Fruit fly (Drosophila melanogaster) whole organism, embryonic: ENCODE measurements around the gene CG46244.
A peak's percentile ranks its signal among the peaks of the same experiment; 100 is the strongest.

Source experiments
- CG11085 ChIP-seq: fragments of 200-800 bp; sonication (Bioruptor generic); IDR thresholded peaks from 2 replicates; pipeline ENCODE4 v1.3.6; 2022; ENCODE audit warnings: missing biosample characterization, missing genetic modification characterization
- CG11696 ChIP-seq: fragments of 200-800 bp; sonication (Bioruptor generic); IDR thresholded peaks from 2 replicates; pipeline ENCODE4 v1.3.6; 2022; ENCODE audit warnings: missing biosample characterization, missing genetic modification characterization
- CG13424 ChIP-seq: fragments of 200-800 bp; sonication (Bioruptor generic); optimal IDR thresholded peaks from 2 replicates; lab custom pipeline; 2019; ENCODE audit warnings: missing biosample characterization, mild to moderate bottlenecking, missing genetic modification characterization, moderate library complexity
- CG14441 ChIP-seq: fragments of 200-800 bp; sonication (Bioruptor generic); IDR thresholded peaks from 2 replicates; pipeline ENCODE4 v1.3.6; 2022; ENCODE audit warnings: missing biosample characterization, missing genetic modification characterization
- CG14710 ChIP-seq: fragments of 200-800 bp; sonication (Bioruptor generic); optimal IDR thresholded peaks from 3 replicates; lab custom pipeline; 2019; ENCODE audit warnings: missing biosample characterization, mild to moderate bottlenecking, missing genetic modification characterization, moderate library complexity
- CG15696 ChIP-seq: fragments of 200-800 bp; sonication (Bioruptor generic); optimal IDR thresholded peaks from 2 replicates; lab custom pipeline; 2019; ENCODE audit warnings: missing biosample characterization, mild to moderate bottlenecking, missing genetic modification characterization, moderate library complexity
- CG1647 ChIP-seq: fragments of 200-800 bp; sonication (Bioruptor generic); optimal IDR thresholded peaks from 3 replicates; lab custom pipeline; 2016; ENCODE audit warnings: missing biosample characterization, missing genetic modification characterization
- CG16863 ChIP-seq: fragments of 200-800 bp; sonication (Bioruptor generic); optimal IDR thresholded peaks from 3 replicates; lab custom pipeline; 2016; ENCODE audit warnings: missing biosample characterization, missing genetic modification characterization
- CG17361 ChIP-seq: fragments of 200-800 bp; sonication (Bioruptor generic); IDR thresholded peaks from 3 replicates; pipeline ENCODE4 v1.3.6; 2022; ENCODE audit warnings: missing biosample characterization, missing genetic modification characterization
- CG3281 ChIP-seq: fragments of 200-800 bp; sonication (Bioruptor generic); optimal IDR thresholded peaks from 3 replicates; lab custom pipeline; 2017; ENCODE audit warnings: missing biosample characterization, mild to moderate bottlenecking, missing genetic modification characterization
- CG6689 ChIP-seq: fragments of 200-800 bp; sonication (Bioruptor generic); IDR thresholded peaks from 2 replicates; pipeline ENCODE4 v1.3.6; 2022; ENCODE audit warnings: missing biosample characterization, missing genetic modification characterization
- CG7839 ChIP-seq: fragments of 200-800 bp; sonication (Bioruptor generic); optimal IDR thresholded peaks from 3 replicates; lab custom pipeline; 2018; ENCODE audit warnings: missing biosample characterization, mild to moderate bottlenecking, missing genetic modification characterization, moderate library complexity
- CG8290 ChIP-seq, 3 experiments: fragments of 200-800 bp; sonication (Bioruptor generic); optimal IDR thresholded peaks; 2 replicates each; lab custom pipeline; 2016 to 2019; ENCODE audit warnings: missing biosample characterization in 3 of 3, missing genetic modification characterization in 3 of 3, mild to moderate bottlenecking in 2 of 3, moderate library complexity in 1 of 3
- CG8924 ChIP-seq: fragments of 200-800 bp; optimal IDR thresholded peaks from 3 replicates; lab custom pipeline; 2019; ENCODE audit warnings: missing biosample characterization, mild to moderate bottlenecking, missing genetic modification characterization, moderate library complexity
- CG8944 ChIP-seq: fragments of 200-800 bp; sonication (Bioruptor generic); optimal IDR thresholded peaks from 3 replicates; lab custom pipeline; 2016; ENCODE audit warnings: missing biosample characterization, missing genetic modification characterization
- CG9797 ChIP-seq: fragments of 200-800 bp; sonication (Bioruptor generic); optimal IDR thresholded peaks from 3 replicates; lab custom pipeline; 2018; ENCODE audit warnings: missing biosample characterization, mild to moderate bottlenecking, missing genetic modification characterization
- CTCF ChIP-seq: fragments of 200-800 bp; sonication (Bioruptor generic); optimal IDR thresholded peaks from 2 replicates; lab custom pipeline; 2017; ENCODE audit warnings: missing biosample characterization, mild to moderate bottlenecking, missing genetic modification characterization, moderate library complexity
- Camta ChIP-seq: fragments of 200-800 bp; sonication (Bioruptor generic); optimal IDR thresholded peaks from 2 replicates; lab custom pipeline; 2016; ENCODE audit warnings: missing biosample characterization, missing genetic modification characterization
- Deaf1 ChIP-seq: fragments of 200-800 bp; optimal IDR thresholded peaks from 3 replicates; lab custom pipeline; 2019; ENCODE audit warnings: missing biosample characterization, mild to moderate bottlenecking, missing genetic modification characterization, moderate library complexity
- Dfd ChIP-seq, 2 experiments: fragments of >200 bp; optimal IDR thresholded peaks; 2 replicates each; lab custom pipeline; 2017; ENCODE audit warnings: missing biosample characterization in 2 of 2, missing genetic modification characterization in 2 of 2
- Ets65A ChIP-seq: fragments of 200-800 bp; sonication (Bioruptor generic); peaks from one replicate; lab custom pipeline; 2016; ENCODE audit warnings: missing biosample characterization, missing genetic modification characterization
- Ets97D ChIP-seq: fragments of 200-800 bp; sonication (Bioruptor generic); optimal IDR thresholded peaks from 3 replicates; lab custom pipeline; 2016; ENCODE audit warnings: missing biosample characterization, missing genetic modification characterization
- Fer1 ChIP-seq: fragments of 200-800 bp; sonication (Bioruptor generic); optimal IDR thresholded peaks from 2 replicates; lab custom pipeline; 2017; ENCODE audit warnings: missing biosample characterization, mild to moderate bottlenecking, missing genetic modification characterization
- HHEX ChIP-seq: fragments of 200-800 bp; sonication (Bioruptor generic); optimal IDR thresholded peaks from 3 replicates; lab custom pipeline; 2017; ENCODE audit warnings: missing biosample characterization, mild to moderate bottlenecking, missing genetic modification characterization, missing genetic modification reagents
- Hr39 ChIP-seq: fragments of >200 bp; optimal IDR thresholded peaks from 2 replicates; lab custom pipeline; 2017
- Jarid2 ChIP-seq: fragments of 200-800 bp; sonication (Bioruptor generic); optimal IDR thresholded peaks from 3 replicates; lab custom pipeline; 2017; ENCODE audit warnings: mild to moderate bottlenecking, missing biosample characterization, missing genetic modification reagents, missing genetic modification characterization
- Kr ChIP-seq: fragments of 200-800 bp; sonication (Bioruptor generic); optimal IDR thresholded peaks from 2 replicates; lab custom pipeline; 2017; ENCODE audit warnings: missing biosample characterization, mild to moderate bottlenecking, missing genetic modification characterization
- Lhr ChIP-seq: fragments of 200-800 bp; sonication (Bioruptor generic); optimal IDR thresholded peaks from 3 replicates; lab custom pipeline; 2017; ENCODE audit warnings: mild to moderate bottlenecking, missing biosample characterization, missing genetic modification reagents, missing genetic modification characterization
- MTF-1 ChIP-seq: fragments of 200-800 bp; sonication (Bioruptor generic); optimal IDR thresholded peaks from 2 replicates; lab custom pipeline; 2018; ENCODE audit warnings: missing biosample characterization, mild to moderate bottlenecking, missing genetic modification characterization, borderline replicate concordance
- Nf-YC ChIP-seq: fragments of 200-800 bp; optimal IDR thresholded peaks from 3 replicates; lab custom pipeline; 2019; ENCODE audit warnings: missing biosample characterization, mild to moderate bottlenecking, missing genetic modification characterization, moderate library complexity
- Optix ChIP-seq: fragments of 200-800 bp; sonication (Bioruptor generic); IDR thresholded peaks from 3 replicates; pipeline ENCODE4 v1.3.6; 2022; ENCODE audit warnings: missing biosample characterization, missing genetic modification characterization
- Ravus ChIP-seq: fragments of 200-800 bp; sonication (Bioruptor generic); IDR thresholded peaks from 2 replicates; pipeline ENCODE4 v1.3.6; 2022; ENCODE audit warnings: missing biosample characterization, missing genetic modification characterization
- Usf ChIP-seq: fragments of 200-800 bp; sonication (Bioruptor generic); optimal IDR thresholded peaks from 2 replicates; lab custom pipeline; 2017; ENCODE audit warnings: missing genotype, missing biosample characterization, missing genetic modification characterization
- Xrp1 ChIP-seq: fragments of 200-800 bp; sonication (Bioruptor generic); IDR thresholded peaks from 2 replicates; pipeline ENCODE4 v1.3.6; 2022; ENCODE audit warnings: missing biosample characterization, missing genetic modification characterization
- al ChIP-seq: fragments of 200-800 bp; sonication (Bioruptor generic); IDR thresholded peaks from 2 replicates; pipeline ENCODE4 v1.3.6; 2022; ENCODE audit warnings: missing biosample characterization, missing genetic modification characterization
- chif ChIP-seq, 2 experiments: fragments of 200-800 bp; sonication (Bioruptor generic); optimal IDR thresholded peaks; 3 replicates each; lab custom pipeline; 2016; ENCODE audit warnings: missing biosample characterization in 2 of 2, missing genetic modification characterization in 2 of 2
- cwo ChIP-seq: fragments of 200-800 bp; sonication (Bioruptor generic); optimal IDR thresholded peaks from 3 replicates; lab custom pipeline; 2017; ENCODE audit warnings: missing biosample characterization, missing genetic modification characterization, mild to moderate bottlenecking, moderate library complexity, missing genetic modification reagents
- ftz-f1 ChIP-seq: fragments of 200-800 bp; sonication (Bioruptor generic); optimal IDR thresholded peaks from 2 replicates; lab custom pipeline; 2016; ENCODE audit warnings: missing biosample characterization, missing genetic modification characterization
- jing ChIP-seq: fragments of 200-800 bp; sonication (Bioruptor generic); optimal IDR thresholded peaks from 2 replicates; lab custom pipeline; 2018; ENCODE audit warnings: missing biosample characterization, mild to moderate bottlenecking, missing genetic modification characterization
- knrl ChIP-seq: fragments of 200-800 bp; sonication (Bioruptor generic); IDR thresholded peaks from 3 replicates; pipeline ENCODE4 v1.3.6; 2022; ENCODE audit warnings: missing biosample characterization, missing genetic modification characterization; ENCODE audit not compliant: partially characterized antibody
- pfk ChIP-seq: fragments of 200-800 bp; sonication (Bioruptor generic); optimal IDR thresholded peaks from 2 replicates; lab custom pipeline; 2018; ENCODE audit warnings: missing biosample characterization, mild to moderate bottlenecking, missing genetic modification characterization, moderate library complexity
- pho ChIP-seq: fragments of 200-800 bp; sonication (Bioruptor generic); optimal IDR thresholded peaks from 2 replicates; lab custom pipeline; 2016; ENCODE audit warnings: missing biosample characterization, missing genetic modification characterization
- row ChIP-seq: fragments of 200-800 bp; sonication (Bioruptor generic); IDR thresholded peaks from 3 replicates; pipeline ENCODE4 v1.3.6; 2022; ENCODE audit warnings: missing biosample characterization, missing genetic modification characterization
- sna ChIP-seq: fragments of 200-800 bp; sonication (Bioruptor generic); IDR thresholded peaks from 2 replicates; pipeline ENCODE4 v1.3.6; 2022; ENCODE audit warnings: missing biosample characterization, missing genetic modification characterization; ENCODE audit not compliant: partially characterized antibody
- sob ChIP-seq: fragments of 200-800 bp; sonication (Bioruptor generic); IDR thresholded peaks from 2 replicates; pipeline ENCODE4 v1.3.6; 2022; ENCODE audit warnings: missing biosample characterization, missing genetic modification characterization
- sqz ChIP-seq: fragments of 200-800 bp; sonication (Bioruptor generic); optimal IDR thresholded peaks from 3 replicates; lab custom pipeline; 2018; ENCODE audit warnings: missing biosample characterization, mild to moderate bottlenecking, missing genetic modification characterization
- vnd ChIP-seq: fragments of 200-800 bp; sonication (Bioruptor generic); IDR thresholded peaks from 3 replicates; pipeline ENCODE4 v1.3.6; 2022; ENCODE audit warnings: missing biosample characterization, missing genetic modification characterization; ENCODE audit not compliant: partially characterized antibody
- z ChIP-seq: fragments of 200-800 bp; sonication (Bioruptor generic); IDR thresholded peaks from 3 replicates; pipeline ENCODE4 v1.3.6; 2022; ENCODE audit warnings: missing biosample characterization, missing genetic modification characterization
- zen2 ChIP-seq: fragments of 200-800 bp; sonication (Bioruptor generic); IDR thresholded peaks from 3 replicates; pipeline ENCODE4 v1.3.6; 2022; ENCODE audit warnings: missing biosample characterization, missing genetic modification characterization; ENCODE audit not compliant: partially characterized antibody

The CG46244 gene

dm6 chr2L:19590629-19591028 lies 15.7 kb upstream of the CG46244 start (continued):
- TF ChIP-seq CG11696 (GFP tag; lab: Robert Waterston, UW) (no peak), CG3281 (GFP tag; lab: Kevin White, UChicago) (no peak), Lhr (GFP tag; lab: Kevin White, UChicago) (no peak), cwo (GFP tag; lab: Kevin White, UChicago) (no peak), Ets97D (no peak), sqz (peak; percentile 44), pho (no peak), Usf (GFP tag; lab: Kevin White, UChicago) (no peak), knrl (GFP tag; lab: Robert Waterston, UW) (no peak), CG11085 (GFP tag; lab: Robert Waterston, UW) (no peak), z (peak; percentile 87), Hr39 (lab: Kevin White, UChicago) (no peak), CTCF (GFP tag; lab: Kevin White, UChicago) (peak; percentile 62), jing (no peak), CG8290 (GFP tag; optimal IDR thresholded peaks at IDR 0.05; lab: Kevin White, UChicago) (no peak), CG8290 (tag; optimal IDR thresholded peaks at IDR 0.05; lab: Kevin White, UChicago) (no peak), HHEX (GFP tag; lab: Kevin White, UChicago) (no peak)

- TF ChIP-seq Kr (GFP tag; lab: Kevin White, UChicago) (no peak), CG16863 (GFP tag; lab: Kevin White, UChicago) (no peak), chif (GFP tag; optimal IDR thresholded peaks at IDR 0.05; lab: Kevin White, UChicago) (no peak), Dfd (GFP tag; optimal IDR thresholded peaks at IDR 0.05; lab: Kevin White, UChicago) (peak in 1 of 2 experiments; percentile 48)
Observed at dm6 chr2L:19594102-19594501, 12.3 kb upstream of the CG46244 start.

- TF ChIP-seq al, result no peak
- no peak for TF ChIP-seq CG8944
- no peak for TF ChIP-seq CG6689 (GFP tag; lab: Robert Waterston, UW)
- no peak for TF ChIP-seq CG14710 (tag; lab: Kevin White, UChicago)
- no peak for TF ChIP-seq ftz-f1
- peak; percentile 87 for TF ChIP-seq z
- no peak for TF ChIP-seq CG9797
- TF ChIP-seq pfk (GFP tag; lab: Kevin White, UChicago), result no peak
- TF ChIP-seq CG14441 (GFP tag; lab: Robert Waterston, UW), result no peak
- TF ChIP-seq CG13424, result no peak
- TF ChIP-seq zen2 (GFP tag; lab: Robert Waterston, UW), result 0 out of 3 replicates have a peak, but pooled peaks have one; percentile 12
- TF ChIP-seq CG17361, result no peak
- TF ChIP-seq MTF-1, result no peak
- TF ChIP-seq sna (GFP tag; lab: Robert Waterston, UW), result no peak
- peak; percentile 20 for TF ChIP-seq Jarid2 (GFP tag; lab: Kevin White, UChicago)
- no peak for TF ChIP-seq Xrp1 (GFP tag; lab: Robert Waterston, UW)
- TF ChIP-seq Fer1 (GFP tag; lab: Kevin White, UChicago), result peak; percentile 2
- TF ChIP-seq CG7839 (tag; lab: Kevin White, UChicago), result no peak
- no peak for TF ChIP-seq CG1647
- TF ChIP-seq Deaf1 (tag; lab: Kevin White, UChicago), result peak; percentile 96
- no peak for TF ChIP-seq Optix (GFP tag; lab: Robert Waterston, UW)
- peak; percentile 71 for TF ChIP-seq Ets65A (GFP tag; lab: Kevin White, UChicago)
- no peak for TF ChIP-seq Ravus
- no peak for TF ChIP-seq CG8924
- no peak for TF ChIP-seq row (GFP tag; lab: Robert Waterston, UW)
- no peak for TF ChIP-seq CG15696 (tag; lab: Kevin White, UChicago)
- no peak for TF ChIP-seq sob (GFP tag; lab: Robert Waterston, UW)
- TF ChIP-seq CG8290 (GFP tag; optimal IDR thresholded peaks at IDR 0.05; lab: Kevin White, UChicago), result no peak
- TF ChIP-seq CG8290 (tag; optimal IDR thresholded peaks at IDR 0.05; lab: Kevin White, UChicago), result no peak
- TF ChIP-seq Nf-YC (tag; lab: Kevin White, UChicago), result peak; percentile 79
- TF ChIP-seq vnd (GFP tag; lab: Robert Waterston, UW), result no peak
- TF ChIP-seq Camta (GFP tag; lab: Kevin White, UChicago), result no peak
Observed at dm6 chr2L:19605365-19605921, 926 bp upstream of the CG46244 start.
